Worm (Caenorhabditis elegans): Measurements from ENCODE around the gene par-1.

Gene par-1

DNA sequence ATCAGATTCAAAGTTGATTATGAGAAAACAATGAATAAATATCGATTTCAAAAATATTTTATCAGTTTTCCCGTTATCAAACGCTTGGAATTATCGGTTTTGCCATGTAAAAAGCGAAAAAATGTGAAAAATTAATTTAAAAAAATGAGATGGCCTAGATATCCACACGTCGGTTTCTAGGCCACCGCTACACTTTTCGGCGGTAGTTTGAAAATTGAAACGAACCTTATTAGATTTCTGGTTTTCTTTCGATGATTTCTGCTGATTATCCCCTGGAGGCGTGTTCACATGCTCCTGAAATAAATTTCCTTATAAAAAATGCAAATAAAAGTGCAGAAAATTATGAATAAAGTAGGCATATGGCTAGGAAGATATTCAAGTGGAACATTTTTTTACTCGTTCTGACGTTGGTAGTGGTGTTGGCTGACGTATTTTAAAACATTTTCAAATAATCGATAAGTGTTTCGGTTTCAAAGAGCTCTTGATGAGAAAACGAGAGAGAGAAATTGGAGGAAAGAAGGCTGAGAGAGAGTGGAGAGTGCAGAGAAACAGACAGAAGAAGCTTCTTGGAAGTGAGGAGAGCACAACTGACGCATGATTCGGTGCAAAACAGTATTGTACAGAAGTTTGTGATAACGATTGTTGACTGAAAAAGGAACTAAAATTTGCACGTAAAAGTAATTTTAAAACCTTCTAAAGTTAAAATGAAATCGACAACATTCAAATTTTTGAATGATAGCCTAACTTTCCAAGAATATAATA is 12.0 kb downstream of the par-1 start (continued):
- TF ChIP-seq snpc-1.2 (GFP tag; IDR thresholded peaks at IDR 0.05): no peak
- peak; percentile 2 for TF ChIP-seq ceh-28 (tag; optimal IDR thresholded peaks at IDR 0.05)
- no peak for TF ChIP-seq lin-15B (tag; optimal IDR thresholded peaks at IDR 0.05)
- no peak for TF ChIP-seq daf-19 (GFP tag; conservative IDR thresholded peaks at IDR 0.05)
- TF ChIP-seq F49E8.2 (tag; optimal IDR thresholded peaks at IDR 0.05; ENCODE audit: borderline replicate concordance): no peak
- no peak for TF ChIP-seq ceh-62 (tag; optimal IDR thresholded peaks at IDR 0.05)
- TF ChIP-seq duxl-1 (tag; optimal IDR thresholded peaks at IDR 0.05; ENCODE audit: poor library complexity): no peak
- TF ChIP-seq mxl-2 (GFP tag; conservative IDR thresholded peaks at IDR 0.05): no peak
- peak; percentile 29 for TF ChIP-seq nhr-28 (tag; optimal IDR thresholded peaks at IDR 0.05)
- TF ChIP-seq daf-16 (GFP tag; optimal IDR thresholded peaks at IDR 0.05): no peak
- TF ChIP-seq daf-16 (tag; optimal IDR thresholded peaks at IDR 0.05): peak; percentile 60
- no peak for TF ChIP-seq daf-8 (GFP tag; IDR thresholded peaks at IDR 0.05)
- TF ChIP-seq tag-97 (GFP tag; IDR thresholded peaks at IDR 0.05): no peak

- TF ChIP-seq spr-1 (tag; optimal IDR thresholded peaks at IDR 0.05) (no peak), unc-62 (GFP tag; optimal IDR thresholded peaks at IDR 0.05 in 1 of 2) (peak in 1 of 2 experiments; percentile 57), unc-62 (tag; optimal IDR thresholded peaks at IDR 0.05) (no peak)
Observed at ce11 chrV:14130226-14130625, 14.9 kb downstream of the par-1 start.

- TF ChIP-seq aha-1 (tag) (peak; percentile 97), unc-62 (GFP tag; optimal IDR thresholded peaks at IDR 0.05 in 1 of 2) (peak in 1 of 2 experiments; percentile 45), unc-62 (tag; optimal IDR thresholded peaks at IDR 0.05) (no peak), pha-4 (GFP tag; IDR thresholded peaks at IDR 0.05) (no peak), pha-4 (tag; optimal IDR thresholded peaks at IDR 0.05) (no peak), ceh-44 (GFP tag; IDR thresholded peaks at IDR 0.05) (no peak), nhr-76 (tag; optimal IDR thresholded peaks at IDR 0.05) (no peak), ZK546.5 (tag; optimal IDR thresholded peaks at IDR 0.05) (no peak)
Observed at ce11 chrV:14128858-14129257, 16.3 kb downstream of the par-1 start.

DNA sequence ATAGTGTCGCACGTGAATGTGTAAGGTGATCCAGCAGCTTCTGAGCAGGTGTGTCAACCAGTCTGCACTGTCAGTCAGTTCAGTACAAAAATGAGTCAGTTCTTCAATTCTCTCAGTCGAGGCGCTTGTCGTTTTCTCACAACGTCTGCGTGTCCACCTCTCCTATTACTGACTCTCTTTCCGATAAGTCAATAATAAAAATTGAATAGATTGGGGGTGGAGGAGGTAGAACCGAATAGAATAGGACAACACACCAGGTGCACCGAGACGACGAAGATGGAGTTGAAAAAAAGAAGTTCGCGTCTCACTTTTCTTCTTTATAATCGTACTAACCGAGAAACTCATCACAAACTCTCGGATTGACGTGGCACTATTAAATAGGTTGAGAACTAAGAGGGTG is 17.3 kb downstream of the par-1 start:
- no peak for TF ChIP-seq daf-8 (GFP tag; IDR thresholded peaks at IDR 0.05)
- no peak for TF ChIP-seq egl-27 (tag; optimal IDR thresholded peaks at IDR 0.05)
- TF ChIP-seq gei-8 (GFP tag; optimal IDR thresholded peaks at IDR 0.05): no peak
- TF ChIP-seq F49E8.2 (tag; optimal IDR thresholded peaks at IDR 0.05; ENCODE audit: borderline replicate concordance): no peak
- no peak for TF ChIP-seq nhr-10 (tag; optimal IDR thresholded peaks at IDR 0.05)
- TF ChIP-seq hmg-1.1 (GFP tag; IDR thresholded peaks at IDR 0.05): 0 out of 2 replicates have a peak, but pooled peaks have one; percentile 28
- TF ChIP-seq dve-1 (tag; optimal IDR thresholded peaks at IDR 0.05; ENCODE audit: insufficient read depth): no peak
- TF ChIP-seq ces-1 (GFP tag; optimal IDR thresholded peaks at IDR 0.05): no peak
- TF ChIP-seq Y105C5A.15 (GFP tag; IDR thresholded peaks at IDR 0.05): no peak
- peak; percentile 19 for TF ChIP-seq hlh-11 (tag; optimal IDR thresholded peaks at IDR 0.05)
- no peak for TF ChIP-seq aha-1 (tag)
- TF ChIP-seq duxl-1 (tag; optimal IDR thresholded peaks at IDR 0.05; ENCODE audit: poor library complexity): no peak
- no peak for TF ChIP-seq ZK546.5 (tag; optimal IDR thresholded peaks at IDR 0.05)
- no peak for TF ChIP-seq zip-2 (tag; optimal IDR thresholded peaks at IDR 0.05)
- TF ChIP-seq spr-3 (GFP tag; optimal IDR thresholded peaks at IDR 0.05): no peak
- peak; percentile 32 for TF ChIP-seq mep-1 (tag; optimal IDR thresholded peaks at IDR 0.05)
- no peak for TF ChIP-seq zag-1 (tag; optimal IDR thresholded peaks at IDR 0.05)
- peak; percentile 53 for TF ChIP-seq nhr-6 (tag; optimal IDR thresholded peaks at IDR 0.05)
- no peak for TF ChIP-seq lin-29 (GFP tag; IDR thresholded peaks at IDR 0.05)
- TF ChIP-seq lin-39 (tag; optimal IDR thresholded peaks at IDR 0.05): no peak
- no peak for TF ChIP-seq T26A8.4 (GFP tag; IDR thresholded peaks at IDR 0.05)
- TF ChIP-seq rbr-2 (tag; optimal IDR thresholded peaks at IDR 0.05): peak; percentile 6
- no peak for TF ChIP-seq nhr-111 (GFP tag; optimal IDR thresholded peaks at IDR 0.05)
- TF ChIP-seq daf-16 (GFP tag; optimal IDR thresholded peaks at IDR 0.05): no peak
- TF ChIP-seq daf-16 (tag; optimal IDR thresholded peaks at IDR 0.05): peak; percentile 27
- TF ChIP-seq sdz-12 (GFP tag; optimal IDR thresholded peaks at IDR 0.05): no peak
- TF ChIP-seq nhr-102 (tag; optimal IDR thresholded peaks at IDR 0.05): no peak
- TF ChIP-seq pha-4 (GFP tag; IDR thresholded peaks at IDR 0.05): no peak
- no peak for TF ChIP-seq pha-4 (tag; optimal IDR thresholded peaks at IDR 0.05)
- TF ChIP-seq arid-1 (GFP tag; conservative IDR thresholded peaks at IDR 0.05): no peak
- no peak for TF ChIP-seq skn-1 (tag; optimal IDR thresholded peaks at IDR 0.05)
- TF ChIP-seq spr-1 (tag; optimal IDR thresholded peaks at IDR 0.05): no peak

Data from whole organism, L4 larva.